Worm (Caenorhabditis elegans) whole organism, young adult: Measurements from ENCODE around the gene nep-17.

Experiments used
- B0336.3 ChIP-seq: fragments of 200-800 bp; sonication (Bioruptor generic); IDR thresholded peaks from 2 replicates; pipeline ENCODE4 v1.3.6; 2022; ENCODE audit warnings: missing genetic modification characterization, missing compliant biosample characterization
- D2030.7 ChIP-seq: fragments of 200-800 bp; sonication (Bioruptor generic); IDR thresholded peaks from 2 replicates; pipeline ENCODE4 v1.3.6; 2022; ENCODE audit warnings: missing genetic modification reagents, missing genetic modification characterization, missing compliant biosample characterization
- F39B2.1 ChIP-seq: fragments of 200-800 bp; sonication (Bioruptor generic); IDR thresholded peaks from 2 replicates; pipeline ENCODE4 v1.3.6; 2022; ENCODE audit warnings: missing genetic modification reagents, missing genetic modification characterization, missing compliant biosample characterization
- F55B11.4 ChIP-seq: sonication (generic microtip); optimal IDR thresholded peaks from 2 replicates; lab custom pipeline; 2016; ENCODE audit warnings: missing compliant biosample characterization, missing genetic modification characterization, borderline replicate concordance; ENCODE audit not compliant: insufficient read depth
- F57A8.1 ChIP-seq: fragments of 200-800 bp; sonication (Bioruptor generic); optimal IDR thresholded peaks from 2 replicates; lab custom pipeline; 2018; ENCODE audit warnings: mild to moderate bottlenecking, missing genetic modification characterization, moderate library complexity, missing compliant biosample characterization
- K12H6.12 ChIP-seq: fragments of 200-800 bp; sonication (Bioruptor generic); optimal IDR thresholded peaks from 2 replicates; lab custom pipeline; 2018; ENCODE audit warnings: mild to moderate bottlenecking, missing genetic modification characterization, missing compliant biosample characterization
- T07F8.4 ChIP-seq: sonication (generic microtip); optimal IDR thresholded peaks from 2 replicates; lab custom pipeline; 2016; ENCODE audit warnings: mild to moderate bottlenecking, missing genetic modification characterization, moderate library complexity, missing compliant biosample characterization
- T26A5.8 ChIP-seq: sonication (generic microtip); optimal IDR thresholded peaks from 2 replicates; lab custom pipeline; 2016; ENCODE audit warnings: missing genetic modification characterization, missing compliant biosample characterization
- Y56A3A.18 ChIP-seq: fragments of 200-800 bp; sonication (Bioruptor generic); IDR thresholded peaks from 2 replicates; pipeline ENCODE4 v1.3.6; 2022; ENCODE audit warnings: missing genetic modification reagents, missing genetic modification characterization, missing compliant biosample characterization
- ZK185.1 ChIP-seq: sonication (generic microtip); optimal IDR thresholded peaks from 2 replicates; lab custom pipeline; 2016; ENCODE audit warnings: mild to moderate bottlenecking, missing genetic modification characterization, missing compliant biosample characterization; ENCODE audit not compliant: poor library complexity, severe bottlenecking
- atf-7 ChIP-seq: sonication (generic microtip); optimal IDR thresholded peaks from 2 replicates; lab custom pipeline; 2017; ENCODE audit warnings: mild to moderate bottlenecking, missing genetic modification characterization, missing compliant biosample characterization
- attf-5 ChIP-seq: fragments of 200-800 bp; sonication (Bioruptor generic); optimal IDR thresholded peaks from 2 replicates; lab custom pipeline; 2018; ENCODE audit warnings: mild to moderate bottlenecking, missing genetic modification characterization, missing compliant biosample characterization
- ccch-3 ChIP-seq: fragments of 200-800 bp; sonication (Bioruptor generic); optimal IDR thresholded peaks from 2 replicates; lab custom pipeline; 2018; ENCODE audit warnings: mild to moderate bottlenecking, missing genetic modification characterization, missing compliant biosample characterization
- cebp-1 ChIP-seq, 2 experiments: fragments of 200-800 bp in 1 of 2; sonication (Bioruptor generic) in 1 of 2; sonication (generic microtip) in 1 of 2; IDR thresholded peaks in 1 of 2; optimal IDR thresholded peaks in 1 of 2; 2 replicates each; pipeline versions ENCODE4 v1.3.6 to Lab custom; 2017 to 2022; ENCODE audit warnings: missing compliant biosample characterization in 2 of 2, missing genetic modification characterization in 2 of 2, mild to moderate bottlenecking in 1 of 2, missing genetic modification reagents in 1 of 2, moderate library complexity in 1 of 2
- ceh-58 ChIP-seq: fragments of 200-800 bp; sonication (Bioruptor generic); IDR thresholded peaks from 2 replicates; pipeline ENCODE4 v1.3.6; 2022; ENCODE audit warnings: missing genetic modification characterization, missing compliant biosample characterization
- ceh-79 ChIP-seq: sonication (generic microtip); optimal IDR thresholded peaks from 2 replicates; lab custom pipeline; 2017; ENCODE audit warnings: mild to moderate bottlenecking, missing genetic modification characterization, missing compliant biosample characterization
- dpl-1 ChIP-seq: fragments of 150-350 bp; optimal IDR thresholded peaks from 2 replicates; lab custom pipeline; 2014; ENCODE audit warnings: missing biosample characterization, missing genetic modification reagents, missing genetic modification characterization
- egl-44 ChIP-seq: fragments of 200-800 bp; sonication (Bioruptor generic); IDR thresholded peaks from 2 replicates; pipeline ENCODE4 v1.3.6; 2022; ENCODE audit warnings: missing genetic modification reagents, missing genetic modification characterization, missing compliant biosample characterization
- ets-4 ChIP-seq: fragments of 200-800 bp; sonication (Bioruptor generic); optimal IDR thresholded peaks from 2 replicates; lab custom pipeline; 2018; ENCODE audit warnings: mild to moderate bottlenecking, missing genetic modification characterization, missing compliant biosample characterization
- hmg-1.2 ChIP-seq: fragments of 200-800 bp; sonication (Bioruptor generic); IDR thresholded peaks from 2 replicates; pipeline ENCODE4 v1.3.6; 2022; ENCODE audit warnings: missing genetic modification reagents, missing genetic modification characterization, missing compliant biosample characterization
- lin-35 ChIP-seq, 3 experiments: fragments of 150-350 bp in 2 of 3; sonication (generic microtip) in 1 of 3; optimal IDR thresholded peaks; 2 replicates each; lab custom pipeline; 2014 to 2018; ENCODE audit warnings: missing biosample characterization in 3 of 3, missing genetic modification characterization in 3 of 3, missing genetic modification reagents in 3 of 3
- lin-40 ChIP-seq: sonication (generic microtip); optimal IDR thresholded peaks from 2 replicates; lab custom pipeline; 2016; ENCODE audit warnings: missing genetic modification characterization, mild to moderate bottlenecking, missing compliant biosample characterization, missing genotype, missing genetic modification reagents
- madf-10 ChIP-seq: sonication (generic microtip); optimal IDR thresholded peaks from 2 replicates; lab custom pipeline; 2016; ENCODE audit warnings: mild to moderate bottlenecking, missing genetic modification characterization, missing compliant biosample characterization
- mcd-1 ChIP-seq: fragments of 200-800 bp; sonication (Bioruptor generic); IDR thresholded peaks from 2 replicates; pipeline ENCODE4 v1.3.6; 2022; ENCODE audit warnings: missing genetic modification reagents, missing genetic modification characterization, missing compliant biosample characterization
- mel-28 ChIP-seq: sonication (generic microtip); optimal IDR thresholded peaks from 2 replicates; lab custom pipeline; 2016; ENCODE audit warnings: borderline replicate concordance, mild to moderate bottlenecking, missing genetic modification characterization, missing compliant biosample characterization
- mes-4 ChIP-seq: sonication (generic microtip); optimal IDR thresholded peaks from 2 replicates; lab custom pipeline; 2016; ENCODE audit warnings: missing genotype, missing genetic modification characterization, missing compliant biosample characterization
- nfyb-1 ChIP-seq: fragments of 200-800 bp; sonication (Bioruptor generic); IDR thresholded peaks from 2 replicates; pipeline ENCODE4 v1.3.6; 2022; ENCODE audit warnings: missing genetic modification reagents, missing genetic modification characterization, missing compliant biosample characterization
- nhr-80 ChIP-seq: sonication (generic microtip); optimal IDR thresholded peaks from 2 replicates; lab custom pipeline; 2016; ENCODE audit warnings: missing genetic modification characterization, missing compliant biosample characterization
- nhr-90 ChIP-seq: sonication (generic microtip); optimal IDR thresholded peaks from 2 replicates; lab custom pipeline; 2016; ENCODE audit warnings: missing genotype, mild to moderate bottlenecking, missing genetic modification characterization, missing compliant biosample characterization
- pha-4 ChIP-seq: fragments of 150-350 bp; sonication (generic microtip); optimal IDR thresholded peaks from 2 replicates; lab custom pipeline; 2014; ENCODE audit warnings: missing biosample characterization, missing genetic modification reagents, missing genetic modification characterization
- rcor-1 ChIP-seq: fragments of 200-800 bp; sonication (Bioruptor generic); IDR thresholded peaks from 2 replicates; pipeline ENCODE4 v1.3.6; 2022; ENCODE audit warnings: missing genetic modification reagents, missing genetic modification characterization, missing compliant biosample characterization
- rpc-1 ChIP-seq, 2 experiments: fragments of 150-350 bp in 1 of 2; sonication (generic microtip) in 1 of 2; optimal IDR thresholded peaks; 2 replicates each; lab custom pipeline; 2014 to 2018; ENCODE audit warnings: missing biosample characterization in 1 of 2, missing genetic modification characterization in 1 of 2, missing genetic modification reagents in 1 of 2, missing genotype in 1 of 2
- sea-2 ChIP-seq: fragments of 200-800 bp; sonication (Bioruptor generic); IDR thresholded peaks from 2 replicates; pipeline ENCODE4 v1.3.6; 2022; ENCODE audit warnings: missing genetic modification characterization, missing compliant biosample characterization
- snpc-4 ChIP-seq, 5 experiments: fragments of 150-350 bp in 1 of 5; sonication (generic microtip) in 4 of 5; optimal IDR thresholded peaks; 2 replicates each; lab custom pipeline; 2014 to 2018; ENCODE audit warnings: missing genetic modification characterization in 5 of 5, missing biosample characterization in 3 of 5, antibody characterized with exemption in 2 of 5, mild to moderate bottlenecking in 2 of 5, missing compliant biosample characterization in 2 of 5, missing genotype in 2 of 5, moderate library complexity in 2 of 5, missing genetic modification reagents in 1 of 5
- somi-1 ChIP-seq: fragments of 200-800 bp; sonication (Bioruptor generic); optimal IDR thresholded peaks from 2 replicates; lab custom pipeline; 2018; ENCODE audit warnings: mild to moderate bottlenecking, missing genetic modification characterization, missing compliant biosample characterization
- tbp1 ChIP-seq: fragments of 200-800 bp; sonication (Bioruptor generic); optimal IDR thresholded peaks from 2 replicates; lab custom pipeline; 2018; ENCODE audit warnings: mild to moderate bottlenecking, missing genetic modification characterization, missing compliant biosample characterization
- unc-130 ChIP-seq: sonication (generic microtip); optimal IDR thresholded peaks from 2 replicates; lab custom pipeline; 2016; ENCODE audit warnings: missing genetic modification reagents, missing genetic modification characterization, missing compliant biosample characterization
- zim-3 ChIP-seq: sonication (generic microtip); optimal IDR thresholded peaks from 2 replicates; lab custom pipeline; 2017; ENCODE audit warnings: mild to moderate bottlenecking, missing genetic modification characterization, moderate library complexity, missing compliant biosample characterization
- ztf-22 ChIP-seq: fragments of 200-800 bp; sonication (Bioruptor generic); optimal IDR thresholded peaks from 2 replicates; lab custom pipeline; 2018; ENCODE audit warnings: mild to moderate bottlenecking, missing genetic modification characterization, moderate library complexity, missing compliant biosample characterization
- ztf-26 ChIP-seq: sonication (generic microtip); optimal IDR thresholded peaks from 2 replicates; lab custom pipeline; 2017; ENCODE audit warnings: missing genetic modification characterization, missing compliant biosample characterization

nep-17 gene

ce11 chrII:13469043-13469652 is 38.5 kb upstream of the nep-17 start, which contains the start of gene E01G4.3:
Gene E01G4.3 (minus strand): TSS chrII:13469602.
- TF ChIP-seq ztf-26 (tag; lab: Kevin White, UChicago): peak; percentile 56
- TF ChIP-seq rpc-1 (optimal IDR thresholded peaks at IDR 0.05; lab: Kevin White, UChicago): no peak
- no peak for TF ChIP-seq rpc-1 (tag; optimal IDR thresholded peaks at IDR 0.05; lab: Kevin White, UChicago)
- no peak for TF ChIP-seq mes-4 (tag; lab: Kevin White, UChicago)
- no peak for TF ChIP-seq F57A8.1 (GFP tag; lab: Kevin White, UChicago)
- TF ChIP-seq tbp1 (GFP tag; lab: Kevin White, UChicago): peak; percentile 8
- peak; percentile 66 for TF ChIP-seq lin-40
- 0 out of 2 replicates have a peak, but pooled peaks have one; percentile 11 for TF ChIP-seq egl-44 (GFP tag; lab: Robert Waterston, UW)
- TF ChIP-seq atf-7 (tag; lab: Kevin White, UChicago): peak; percentile 67
- peak; percentile 45; the same call in 1 of the 2 replicates for TF ChIP-seq cebp-1 (GFP tag; IDR thresholded peaks at IDR 0.05; lab: Robert Waterston, UW)
- TF ChIP-seq cebp-1 (tag; optimal IDR thresholded peaks at IDR 0.05; lab: Kevin White, UChicago): peak; percentile 80
- peak; percentile 54; the same call in 1 of the 2 replicates for TF ChIP-seq B0336.3
- no peak for TF ChIP-seq snpc-4 (GFP tag; optimal IDR thresholded peaks at IDR 0.05; lab: Kevin White, UChicago)
- TF ChIP-seq snpc-4 (tag; optimal IDR thresholded peaks at IDR 0.05; lab: Kevin White, UChicago): peak in 1 of 4 experiments; percentile 3
- peak; percentile 11 for TF ChIP-seq attf-5 (GFP tag; lab: Kevin White, UChicago)
- TF ChIP-seq madf-10 (tag; lab: Kevin White, UChicago): peak; percentile 18
- TF ChIP-seq somi-1 (GFP tag; lab: Kevin White, UChicago): peak; percentile 45
- TF ChIP-seq ceh-79 (tag; lab: Kevin White, UChicago): no peak
- TF ChIP-seq Y56A3A.18: 0 out of 2 replicates have a peak, but pooled peaks have one; percentile 35
- TF ChIP-seq sea-2: no peak
- no peak for TF ChIP-seq rcor-1
- TF ChIP-seq ztf-22 (GFP tag; lab: Kevin White, UChicago): peak; percentile 61
- TF ChIP-seq nhr-80 (tag; lab: Kevin White, UChicago): peak; percentile 59
- TF ChIP-seq ets-4: peak; percentile 27
- TF ChIP-seq mcd-1 (GFP tag; lab: Robert Waterston, UW): peak; percentile 53
- TF ChIP-seq nfyb-1: peak; percentile 59; the same call in 1 of the 2 replicates
- TF ChIP-seq ZK185.1 (tag; lab: Kevin White, UChicago): no peak
- TF ChIP-seq T07F8.4 (tag; lab: Kevin White, UChicago): no peak
- TF ChIP-seq F55B11.4 (tag; lab: Kevin White, UChicago): no peak
- no peak for TF ChIP-seq T26A5.8
- TF ChIP-seq, all 124 proteins: peak for 17

- no peak for TF ChIP-seq snpc-4 (GFP tag; optimal IDR thresholded peaks at IDR 0.05; lab: Kevin White, UChicago)
- TF ChIP-seq snpc-4 (tag; optimal IDR thresholded peaks at IDR 0.05; lab: Kevin White, UChicago): no peak
- no peak for TF ChIP-seq mel-28
- no peak for TF ChIP-seq ceh-58
- TF ChIP-seq D2030.7: no peak
- TF ChIP-seq hmg-1.2 (GFP tag; lab: Robert Waterston, UW): no peak
- no peak for TF ChIP-seq rpc-1 (optimal IDR thresholded peaks at IDR 0.05; lab: Kevin White, UChicago)
- no peak for TF ChIP-seq rpc-1 (tag; optimal IDR thresholded peaks at IDR 0.05; lab: Kevin White, UChicago)
- no peak for TF ChIP-seq F39B2.1
- TF ChIP-seq zim-3 (tag; lab: Kevin White, UChicago): no peak
- TF ChIP-seq ccch-3: no peak
- TF ChIP-seq dpl-1 (GFP tag; lab: Kevin White, UChicago): no peak
- no peak for TF ChIP-seq lin-35 (GFP tag; optimal IDR thresholded peaks at IDR 0.05; lab: Kevin White, UChicago)
- TF ChIP-seq unc-130: no peak
- no peak for TF ChIP-seq pha-4 (tag; lab: Kevin White, UChicago)
- TF ChIP-seq sea-2: no peak
- no peak for TF ChIP-seq K12H6.12 (tag; lab: Kevin White, UChicago)
- TF ChIP-seq nhr-90: no peak
These were observed 37.0 kb upstream of the nep-17 start for ce11 chrII:13470655-13471054.
